Worm (Caenorhabditis elegans) whole organism, midembryonic: ENCODE results near the gene col-42.

ENCODE experiments used
- T22C8.4 ChIP-seq: fragments of 200-800 bp; sonication (Bioruptor generic); IDR thresholded peaks from 2 replicates; pipeline ENCODE4 v1.3.6; 2022; ENCODE audit warnings: missing genetic modification characterization, missing compliant biosample characterization
- cog-1 ChIP-seq: sonication (generic microtip); optimal IDR thresholded peaks from 2 replicates; lab custom pipeline; 2016; ENCODE audit warnings: missing genetic modification characterization, missing compliant biosample characterization
- flt-1 ChIP-seq: fragments of 200-800 bp; sonication (Bioruptor generic); IDR thresholded peaks from 2 replicates; pipeline ENCODE4 v1.3.6; 2022; ENCODE audit warnings: missing genetic modification characterization, missing compliant biosample characterization
- klf-2 ChIP-seq: fragments of 200-800 bp; sonication (Bioruptor generic); conservative IDR thresholded peaks from 2 replicates; pipeline ENCODE4 v1.3.6; 2022; ENCODE audit warnings: missing genetic modification reagents, missing genetic modification characterization, missing compliant biosample characterization
- med-1 ChIP-seq: sonication (generic microtip); optimal IDR thresholded peaks from 2 replicates; lab custom pipeline; 2017; ENCODE audit warnings: missing genetic modification characterization, mild to moderate bottlenecking, missing compliant biosample characterization, antibody characterized with exemption, missing genetic modification reagents; ENCODE audit not compliant: insufficient read depth
- ref-1 ChIP-seq: fragments of 200-800 bp; sonication (Bioruptor generic); conservative IDR thresholded peaks from 2 replicates; pipeline ENCODE4 v1.3.6; 2022; ENCODE audit warnings: missing genetic modification reagents, missing genetic modification characterization, missing compliant biosample characterization
- tab-1 ChIP-seq: fragments of 200-800 bp; sonication (Bioruptor generic); IDR thresholded peaks from 2 replicates; pipeline ENCODE4 v1.3.6; 2022; ENCODE audit warnings: missing genetic modification characterization, missing compliant biosample characterization
- ztf-23 ChIP-seq: fragments of 200-800 bp; sonication (Bioruptor generic); IDR thresholded peaks from 2 replicates; pipeline ENCODE4 v1.3.6; 2022; ENCODE audit warnings: missing genetic modification reagents, missing genetic modification characterization, missing compliant biosample characterization
- ztf-29 ChIP-seq: fragments of 200-800 bp; sonication (Bioruptor generic); IDR thresholded peaks from 2 replicates; pipeline ENCODE4 v1.3.6; 2022; ENCODE audit warnings: missing genetic modification reagents, missing genetic modification characterization, missing compliant biosample characterization

DNA sequence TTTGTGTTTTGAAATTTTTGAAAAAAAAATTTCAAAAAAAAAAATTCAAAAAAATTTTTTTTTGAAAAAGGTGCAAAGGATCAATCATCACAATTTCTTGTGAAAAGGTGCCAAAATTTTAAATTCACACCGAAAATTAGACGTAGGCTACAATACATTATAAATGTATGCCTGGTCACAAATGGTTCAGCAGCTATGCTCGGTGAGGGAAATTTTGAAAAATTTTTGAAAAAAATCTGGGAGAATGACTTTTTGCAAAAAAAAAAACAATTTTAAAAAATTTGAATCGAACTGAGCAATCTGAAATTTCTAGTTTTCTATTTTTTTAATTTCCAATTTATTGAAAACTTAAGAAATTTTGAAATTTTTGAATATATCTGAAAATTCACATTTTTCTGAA, 2.0 kb upstream of the col-42 start, which contains the start of gene egas-3:
- TF ChIP-seq med-1 (no peak), flt-1 (GFP tag; lab: Robert Waterston, UW) (no peak), ztf-29 (no peak), T22C8.4 (GFP tag; lab: Robert Waterston, UW) (no peak), cog-1 (tag; lab: Kevin White, UChicago) (no peak), tab-1 (GFP tag; lab: Robert Waterston, UW) (no peak), klf-2 (no peak), ref-1 (no peak), ztf-23 (GFP tag; lab: Robert Waterston, UW) (no peak)
